Worm (Caenorhabditis elegans) whole organism, midembryonic: ENCODE measurements around the gene clec-179.

ENCODE experiments used
- T22C8.4 ChIP-seq: fragments of 200-800 bp; sonication (Bioruptor generic); IDR thresholded peaks from 2 replicates; pipeline ENCODE4 v1.3.6; 2022; ENCODE audit warnings: missing genetic modification characterization, missing compliant biosample characterization
- cog-1 ChIP-seq: sonication (generic microtip); optimal IDR thresholded peaks from 2 replicates; lab custom pipeline; 2016; ENCODE audit warnings: missing genetic modification characterization, missing compliant biosample characterization
- flt-1 ChIP-seq: fragments of 200-800 bp; sonication (Bioruptor generic); IDR thresholded peaks from 2 replicates; pipeline ENCODE4 v1.3.6; 2022; ENCODE audit warnings: missing genetic modification characterization, missing compliant biosample characterization
- klf-2 ChIP-seq: fragments of 200-800 bp; sonication (Bioruptor generic); conservative IDR thresholded peaks from 2 replicates; pipeline ENCODE4 v1.3.6; 2022; ENCODE audit warnings: missing genetic modification reagents, missing genetic modification characterization, missing compliant biosample characterization
- med-1 ChIP-seq: sonication (generic microtip); optimal IDR thresholded peaks from 2 replicates; lab custom pipeline; 2017; ENCODE audit warnings: missing genetic modification characterization, mild to moderate bottlenecking, missing compliant biosample characterization, antibody characterized with exemption, missing genetic modification reagents; ENCODE audit not compliant: insufficient read depth
- ref-1 ChIP-seq: fragments of 200-800 bp; sonication (Bioruptor generic); conservative IDR thresholded peaks from 2 replicates; pipeline ENCODE4 v1.3.6; 2022; ENCODE audit warnings: missing genetic modification reagents, missing genetic modification characterization, missing compliant biosample characterization
- tab-1 ChIP-seq: fragments of 200-800 bp; sonication (Bioruptor generic); IDR thresholded peaks from 2 replicates; pipeline ENCODE4 v1.3.6; 2022; ENCODE audit warnings: missing genetic modification characterization, missing compliant biosample characterization
- ztf-23 ChIP-seq: fragments of 200-800 bp; sonication (Bioruptor generic); IDR thresholded peaks from 2 replicates; pipeline ENCODE4 v1.3.6; 2022; ENCODE audit warnings: missing genetic modification reagents, missing genetic modification characterization, missing compliant biosample characterization
- ztf-29 ChIP-seq: fragments of 200-800 bp; sonication (Bioruptor generic); IDR thresholded peaks from 2 replicates; pipeline ENCODE4 v1.3.6; 2022; ENCODE audit warnings: missing genetic modification reagents, missing genetic modification characterization, missing compliant biosample characterization

clec-179 gene

DNA sequence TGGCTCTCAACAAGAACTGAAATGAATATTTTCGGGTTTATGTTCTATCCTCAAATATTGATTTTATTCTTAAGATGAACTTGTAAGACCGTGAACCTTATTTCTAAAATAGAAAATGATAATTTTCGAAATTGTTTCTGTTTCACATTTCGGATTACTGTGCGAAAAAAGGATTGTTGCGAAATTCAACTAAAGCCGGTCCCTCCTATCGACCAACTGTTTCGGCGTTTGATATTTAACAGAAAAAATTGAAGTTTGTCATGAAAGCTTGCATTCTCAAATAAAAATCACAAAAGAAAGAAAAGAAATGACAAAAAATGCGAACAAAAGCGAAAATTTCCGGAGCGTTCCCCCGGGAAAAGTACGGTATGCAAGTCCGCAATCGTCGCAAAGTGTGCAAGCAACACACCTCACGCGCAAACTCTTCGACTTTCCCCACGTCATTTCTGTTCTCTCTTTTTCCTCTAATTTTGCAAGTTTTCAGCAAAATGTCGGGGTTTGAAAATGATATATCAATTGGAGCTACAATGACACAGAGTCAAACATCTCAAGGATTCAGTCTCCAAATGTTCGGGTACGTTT is 35.4 kb downstream of the clec-179 start, which contains the start of gene C34D4.4:
Gene C34D4.4, plus strand, starts transcription at position 342 of the 582 bp plus-strand sequence.
- TF ChIP-seq med-1: no peak
- TF ChIP-seq tab-1 (GFP tag; lab: Robert Waterston, UW): no peak
- no peak for TF ChIP-seq ztf-23 (GFP tag; lab: Robert Waterston, UW)
- TF ChIP-seq ztf-29 (GFP tag; lab: Robert Waterston, UW): no peak

DNA sequence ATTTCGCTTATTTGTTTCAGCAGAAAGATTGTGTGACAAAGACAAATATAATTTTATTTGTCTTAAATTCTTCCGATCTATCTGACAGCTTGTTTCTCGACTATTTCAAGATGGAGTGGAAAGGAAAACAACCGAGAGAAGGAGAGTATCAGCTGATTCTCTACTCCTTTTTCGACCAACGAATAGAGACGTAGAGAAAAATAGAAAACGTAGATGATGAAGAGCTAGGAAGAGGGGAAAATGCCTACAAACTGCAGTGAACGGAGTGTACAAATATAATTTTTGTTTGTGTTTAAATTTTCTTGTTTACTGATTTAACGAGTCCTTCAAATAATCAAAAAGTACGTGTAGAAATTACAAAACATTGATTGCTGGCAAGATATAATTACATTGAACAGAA is 36.8 kb downstream of the clec-179 start:
- TF ChIP-seq flt-1 (GFP tag; lab: Robert Waterston, UW): no peak
- TF ChIP-seq ref-1 (GFP tag; lab: Robert Waterston, UW): no peak
- no peak for TF ChIP-seq T22C8.4 (GFP tag; lab: Robert Waterston, UW)
- TF ChIP-seq cog-1 (tag; lab: Kevin White, UChicago): no peak
- no peak for TF ChIP-seq ztf-29 (GFP tag; lab: Robert Waterston, UW)
- TF ChIP-seq ztf-23 (GFP tag; lab: Robert Waterston, UW): no peak
- no peak for TF ChIP-seq tab-1 (GFP tag; lab: Robert Waterston, UW)
- TF ChIP-seq klf-2 (GFP tag; lab: Robert Waterston, UW): no peak
- TF ChIP-seq med-1: no peak

DNA sequence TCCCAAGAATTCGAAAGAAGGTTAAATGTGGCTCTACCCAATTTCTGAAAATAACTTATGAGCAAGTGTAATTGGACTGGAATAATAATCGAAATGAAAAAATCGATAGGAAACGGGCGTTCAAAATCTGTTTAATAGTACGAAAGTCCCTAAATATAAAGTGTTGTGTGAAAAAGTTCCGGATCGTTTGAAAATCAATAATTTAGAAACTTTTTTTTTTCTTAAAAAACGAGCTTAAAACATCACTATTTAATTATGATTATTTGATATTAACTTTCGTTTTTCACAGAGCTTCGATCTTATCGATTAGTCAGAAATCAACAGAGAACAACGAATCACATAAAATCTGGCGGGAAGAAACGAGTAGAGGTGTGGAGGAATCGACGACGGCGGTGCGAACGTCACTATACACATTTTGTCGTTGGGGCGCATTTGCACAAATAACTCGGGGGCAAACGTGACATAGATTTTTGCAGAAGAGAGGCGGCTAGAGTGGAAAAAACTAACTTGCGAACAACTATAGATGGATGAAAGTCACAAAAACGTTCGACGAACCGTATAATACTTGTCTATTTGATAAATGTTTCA is 39.7 kb downstream of the clec-179 start, which contains the start of gene hecd-1:
Gene hecd-1, minus strand, starts transcription at position 51 of the 588 bp plus-strand sequence.
- TF ChIP-seq klf-2 (GFP tag; lab: Robert Waterston, UW): no peak
- TF ChIP-seq cog-1 (tag; lab: Kevin White, UChicago): no peak
- no peak for TF ChIP-seq ref-1 (GFP tag; lab: Robert Waterston, UW)
- no peak for TF ChIP-seq med-1
- TF ChIP-seq tab-1 (GFP tag; lab: Robert Waterston, UW): no peak
- TF ChIP-seq flt-1 (GFP tag; lab: Robert Waterston, UW): no peak

DNA sequence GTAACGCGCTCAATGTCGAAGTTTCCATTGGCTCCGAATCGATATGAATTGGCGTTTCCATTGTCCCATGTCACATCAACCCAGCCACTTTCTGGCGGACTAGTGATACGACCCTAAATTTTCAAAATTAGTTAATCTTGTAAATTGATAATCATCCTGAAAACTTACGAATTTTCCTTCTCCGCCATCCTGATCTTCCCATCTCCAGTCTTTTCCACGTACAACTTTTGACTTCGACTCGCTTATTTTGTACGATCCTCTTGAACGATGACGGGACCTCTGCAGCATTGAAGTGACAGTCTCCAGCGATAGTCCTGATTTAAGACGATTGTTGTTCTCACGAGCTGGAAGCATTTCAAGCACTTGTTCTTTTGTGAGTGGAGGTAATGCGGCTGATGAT is 45.4 kb downstream of the clec-179 start:
- TF ChIP-seq med-1 (no peak), ref-1 (GFP tag; lab: Robert Waterston, UW) (no peak), cog-1 (tag; lab: Kevin White, UChicago) (no peak), ztf-29 (GFP tag; lab: Robert Waterston, UW) (no peak), tab-1 (GFP tag; lab: Robert Waterston, UW) (no peak), ztf-23 (GFP tag; lab: Robert Waterston, UW) (no peak), T22C8.4 (GFP tag; lab: Robert Waterston, UW) (no peak), flt-1 (GFP tag; lab: Robert Waterston, UW) (no peak), klf-2 (GFP tag; lab: Robert Waterston, UW) (no peak)

DNA sequence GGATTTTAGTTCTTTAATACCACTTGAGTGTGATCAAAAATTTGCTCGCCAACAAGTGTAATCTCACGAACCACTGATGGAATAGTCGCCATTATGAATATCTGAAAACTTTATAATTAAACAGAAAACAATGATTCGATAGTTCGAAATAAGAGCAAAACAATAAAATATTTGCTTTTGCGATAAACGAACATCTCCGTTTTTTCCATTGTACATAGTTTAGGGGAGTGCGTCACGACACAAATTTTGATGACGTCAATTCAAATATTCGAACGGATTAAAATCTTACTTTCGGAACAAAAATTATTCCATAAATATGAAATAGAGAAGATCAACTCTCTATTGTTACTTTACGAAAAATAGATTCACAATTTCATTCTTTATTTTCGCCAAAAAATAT is 50.5 kb downstream of the clec-179 start, which contains the start of gene mutd-1:
Gene mutd-1, minus strand, starts transcription at position 101 of the 400 bp plus-strand sequence.
- TF ChIP-seq ref-1 (GFP tag; lab: Robert Waterston, UW) (no peak), ztf-29 (GFP tag; lab: Robert Waterston, UW) (no peak), ztf-23 (GFP tag; lab: Robert Waterston, UW) (no peak), klf-2 (GFP tag; lab: Robert Waterston, UW) (no peak), med-1 (no peak), T22C8.4 (GFP tag; lab: Robert Waterston, UW) (no peak), cog-1 (tag; lab: Kevin White, UChicago) (no peak), tab-1 (GFP tag; lab: Robert Waterston, UW) (no peak), flt-1 (GFP tag; lab: Robert Waterston, UW) (no peak)
